In the genomic region with DNA sequence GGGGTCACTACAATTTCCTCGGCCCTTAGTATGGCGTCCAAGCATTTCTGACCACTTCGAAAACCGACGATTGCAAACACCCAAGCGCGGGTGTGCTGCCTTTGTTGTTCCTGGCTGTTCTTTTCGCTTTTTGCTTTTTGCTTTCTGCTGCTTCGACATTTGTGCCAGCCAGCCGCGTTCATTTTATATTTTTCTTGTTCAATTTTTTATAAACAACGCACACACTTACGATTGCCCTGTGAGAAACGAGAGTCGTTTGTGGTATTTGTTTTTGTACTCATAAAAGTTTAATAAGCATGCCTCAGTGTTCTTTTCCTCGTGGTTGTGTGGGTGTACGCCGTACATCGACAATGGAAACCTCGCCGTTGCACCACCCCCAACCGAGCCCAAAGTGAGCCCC, we compare ENCODE assay signal across 1 fruit fly cellular context.
TF ChIP-seq lines count a peak whose summit lies in the region.

No protein-coding gene starts in this region.

TF ChIP-seq in whole organism, prepupa, 60 proteins besides CTCF, POLR2A, EP300 and RAD21 (continued from another document):
- TF ChIP-seq dac (GFP tag; optimal IDR thresholded peaks at IDR 0.05; lab: Kevin White, UChicago) (no peak), Met (GFP tag; optimal IDR thresholded peaks at IDR 0.05; lab: Kevin White, UChicago) (no peak), eg (GFP tag; IDR thresholded peaks at IDR 0.05; lab: Robert Waterston, UW) (peak; percentile 49; the same call in 1 of the 3 replicates), dsx (GFP tag; optimal IDR thresholded peaks at IDR 0.05; lab: Kevin White, UChicago; ENCODE audit: poor library complexity, severe bottlenecking) (peak; percentile 5), OdsH (GFP tag; optimal IDR thresholded peaks at IDR 0.05; lab: Kevin White, UChicago) (no peak), lz (GFP tag; optimal IDR thresholded peaks at IDR 0.05; lab: Kevin White, UChicago) (no peak), fd85E (GFP tag; optimal IDR thresholded peaks at IDR 0.05; lab: Kevin White, UChicago) (no peak), CG9139 (GFP tag; optimal IDR thresholded peaks at IDR 0.05; lab: Kevin White, UChicago) (no peak), Hr38 (GFP tag; optimal IDR thresholded peaks at IDR 0.05; lab: Kevin White, UChicago) (no peak), CG11762 (GFP tag; optimal IDR thresholded peaks at IDR 0.05; lab: Kevin White, UChicago; ENCODE audit: insufficient read depth) (no peak), achi (GFP tag; optimal IDR thresholded peaks at IDR 0.05; lab: Kevin White, UChicago) (no peak), svp (GFP tag; lab: Kevin White, UChicago) (no peak), Eip78C (GFP tag; lab: Kevin White, UChicago) (no peak), CG6792 (GFP tag; optimal IDR thresholded peaks at IDR 0.05; lab: Kevin White, UChicago) (no peak), spab (GFP tag; optimal IDR thresholded peaks at IDR 0.05; lab: Kevin White, UChicago) (peak; percentile 12), CG3919 (GFP tag; optimal IDR thresholded peaks at IDR 0.05; lab: Kevin White, UChicago) (no peak), fd59A (GFP tag; optimal IDR thresholded peaks at IDR 0.05; lab: Kevin White, UChicago) (no peak), CG16779 (tag; optimal IDR thresholded peaks at IDR 0.05; lab: Kevin White, UChicago) (peak; percentile 17), CG3032 (tag; optimal IDR thresholded peaks at IDR 0.05; lab: Kevin White, UChicago) (no peak), CG15336 (GFP tag; IDR thresholded peaks at IDR 0.05; lab: Robert Waterston, UW) (0 out of 2 replicates have a peak, but pooled peaks have one; percentile 13), Hr39 (GFP tag; optimal IDR thresholded peaks at IDR 0.05; lab: Kevin White, UChicago) (no peak), esn (GFP tag; optimal IDR thresholded peaks at IDR 0.05; lab: Kevin White, UChicago) (no peak), acj6 (GFP tag; optimal IDR thresholded peaks at IDR 0.05; lab: Kevin White, UChicago) (no peak), Sox14 (GFP tag; optimal IDR thresholded peaks at IDR 0.05; lab: Kevin White, UChicago) (peak; percentile 20), CG34406 (GFP tag; optimal IDR thresholded peaks at IDR 0.05; lab: Kevin White, UChicago) (no peak), Ets96B (tag; optimal IDR thresholded peaks at IDR 0.05; lab: Kevin White, UChicago) (no peak), CG6163 (GFP tag; IDR thresholded peaks at IDR 0.05; lab: Robert Waterston, UW) (peak; percentile 58; the same call in 2 of the 3 replicates), ss (GFP tag; optimal IDR thresholded peaks at IDR 0.05; lab: Kevin White, UChicago) (peak; percentile 46 to 70), Sox15 (GFP tag; optimal IDR thresholded peaks at IDR 0.05; lab: Kevin White, UChicago) (no peak), pdm3 (GFP tag; optimal IDR thresholded peaks at IDR 0.05; lab: Kevin White, UChicago) (no peak), CG11294 (GFP tag; IDR thresholded peaks at IDR 0.05; lab: Robert Waterston, UW) (no peak), CG1621 (tag; optimal IDR thresholded peaks at IDR 0.05; lab: Kevin White, UChicago) (peak; percentile 11), Eip93F (GFP tag; optimal IDR thresholded peaks at IDR 0.05; lab: Kevin White, UChicago) (no peak), CG6276 (GFP tag; optimal IDR thresholded peaks at IDR 0.05; lab: Kevin White, UChicago) (no peak)
TF ChIP-seq in whole organism, prepupa: peak in this region for 11.
